Fruit fly (Drosophila melanogaster): ENCODE results near the gene NO66.
"Not testable (repeated sequence)": the region's sequence is repeated elsewhere in the genome, so short reads cannot be mapped to it uniquely, and the experiment has no call there.

The NO66 gene

DNA sequence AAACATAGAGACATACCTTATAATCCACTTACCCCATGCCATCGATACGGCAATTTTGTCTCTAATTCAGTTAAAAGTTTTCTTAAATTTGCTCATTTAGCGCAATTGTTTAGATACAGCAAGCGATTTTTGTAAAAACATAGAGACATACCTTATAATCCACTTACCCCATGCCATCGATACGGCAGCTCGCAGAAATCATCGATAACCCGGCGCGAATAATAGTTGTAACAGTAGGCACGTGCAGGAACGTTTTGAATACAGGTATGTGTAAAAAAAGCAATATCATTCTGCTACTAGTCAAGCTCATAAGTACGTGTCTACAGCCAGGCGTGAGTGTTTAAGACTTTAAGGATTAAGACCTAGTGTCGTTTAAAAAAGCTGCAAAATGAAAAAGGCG lies at the start of gene NO66:
TSS of gene NO66 (plus strand) at position 199 of the 400 bp plus-strand sequence.
- TF ChIP-seq CG8478, CTCF (optimal IDR thresholded peaks at IDR 0.05): not testable (repeated sequence)

DNA sequence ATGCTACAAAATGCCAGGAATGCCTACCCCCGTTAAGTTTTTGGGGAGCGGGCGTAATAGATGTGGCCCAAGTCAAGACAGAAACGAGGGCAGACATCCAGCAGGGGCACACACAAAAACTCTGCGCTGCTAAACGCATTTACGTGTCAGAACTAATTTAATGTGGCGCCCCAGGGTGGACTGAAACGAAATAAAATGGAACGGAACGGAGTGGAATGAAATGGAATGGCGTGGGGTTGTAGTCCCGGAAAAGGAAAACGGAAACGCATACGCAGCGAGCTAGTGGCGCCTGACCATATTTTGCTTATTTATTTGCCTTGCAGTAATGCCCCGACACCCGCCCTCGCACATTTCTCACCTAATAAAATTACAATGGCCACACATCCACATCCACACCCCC lies 45.7 kb upstream of the NO66 start:
- TF ChIP-seq CTCF (optimal IDR thresholded peaks at IDR 0.05) (no peak), CG8478 (optimal IDR thresholded peaks at IDR 0.05) (no peak)

DNA sequence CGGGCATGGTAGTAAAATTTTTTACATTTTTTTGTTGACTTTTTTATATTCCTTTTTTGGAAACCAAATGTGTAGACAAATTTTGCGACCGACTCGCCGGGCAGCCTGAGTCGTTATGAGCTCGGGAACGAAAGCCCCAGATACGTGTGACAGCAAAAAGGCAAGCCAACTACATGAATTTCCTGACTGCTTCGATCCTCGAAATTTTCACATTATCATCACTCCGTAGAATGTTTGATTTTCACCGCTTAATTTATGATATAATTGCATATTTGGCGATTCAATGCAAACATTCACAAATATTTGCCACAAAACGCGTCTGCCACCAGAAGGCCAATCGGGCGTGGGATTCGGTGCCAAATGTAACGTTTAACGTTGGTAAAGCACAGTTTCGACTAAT lies 42.3 kb upstream of the NO66 start, which contains the start of gene CG15577:
TSS of gene CG15577 (minus strand) at position 101 of the 400 bp plus-strand sequence.
- TF ChIP-seq CTCF (optimal IDR thresholded peaks at IDR 0.05), result no peak
- no peak for TF ChIP-seq CG8478 (optimal IDR thresholded peaks at IDR 0.05)

DNA sequence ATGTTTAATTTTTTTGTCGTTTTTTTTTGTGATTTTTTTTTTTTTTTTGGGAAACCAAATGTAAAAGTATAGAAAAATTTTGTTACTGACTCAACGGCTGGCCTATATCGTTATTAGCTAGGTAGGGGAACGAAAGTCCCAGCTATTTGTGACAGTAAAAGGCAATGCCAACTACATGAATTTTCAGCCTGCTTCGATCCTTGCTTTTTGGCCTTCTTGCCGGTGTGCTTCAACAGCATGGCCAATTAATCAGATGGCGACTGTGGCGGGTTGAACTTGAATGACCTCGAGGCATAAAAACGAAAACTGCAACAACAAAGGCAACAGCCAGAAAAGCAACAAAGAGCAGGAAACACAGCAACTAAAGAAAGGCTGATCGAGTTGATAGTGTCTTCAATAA lies 41.4 kb upstream of the NO66 start, which contains the start of gene CG15578:
TSS of gene CG15578 (minus strand) at position 101 of the 400 bp plus-strand sequence.
- TF ChIP-seq CG8478 (optimal IDR thresholded peaks at IDR 0.05) (no peak), CTCF (optimal IDR thresholded peaks at IDR 0.05) (no peak)

dm6 chrX:4280769-4281168 lies 38.5 kb upstream of the NO66 start:
- TF ChIP-seq CG8478 (optimal IDR thresholded peaks at IDR 0.05), result no peak
- TF ChIP-seq CTCF (optimal IDR thresholded peaks at IDR 0.05), result no peak

- TF ChIP-seq CTCF (optimal IDR thresholded peaks at IDR 0.05) (peak; percentile 81 to 82), CG8478 (optimal IDR thresholded peaks at IDR 0.05) (no peak)
Measured at dm6 chrX:4293418-4293817, 25.8 kb upstream of the NO66 start.

- no peak for TF ChIP-seq CTCF (optimal IDR thresholded peaks at IDR 0.05)
- no peak for TF ChIP-seq CG8478 (optimal IDR thresholded peaks at IDR 0.05)
Measured at dm6 chrX:4302246-4302645, 17.0 kb upstream of the NO66 start, which contains the start of gene CG12692. Gene CG12692, minus strand, starts transcription at chrX:4302346.

- TF ChIP-seq CG8478 (optimal IDR thresholded peaks at IDR 0.05) (no peak), CTCF (optimal IDR thresholded peaks at IDR 0.05) (no peak)
Measured at dm6 chrX:4305980-4306379, 13.3 kb upstream of the NO66 start.

DNA sequence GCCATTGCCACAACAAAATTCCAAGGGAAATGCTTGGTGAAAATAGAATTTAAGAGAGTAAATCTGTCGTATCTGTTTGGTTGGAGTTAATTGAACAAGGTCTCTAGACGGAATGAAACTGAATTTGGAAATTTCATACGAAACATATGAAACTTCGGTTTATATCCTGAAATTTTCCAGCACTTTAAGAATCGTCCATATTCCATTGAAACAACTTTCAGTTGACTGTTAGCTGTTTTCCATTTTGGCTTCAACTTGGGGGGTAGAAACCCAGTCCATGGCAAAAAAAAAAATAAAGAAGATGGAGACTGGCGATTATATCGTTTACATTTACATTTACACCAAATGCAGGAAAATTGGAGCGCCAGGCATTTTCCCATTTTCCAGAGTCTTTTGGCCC lies 7.5 kb upstream of the NO66 start, which contains the start of gene CG15579:
TSS of gene CG15579 (minus strand) at position 101 of the 400 bp plus-strand sequence.
- no peak for TF ChIP-seq CTCF (optimal IDR thresholded peaks at IDR 0.05)
- TF ChIP-seq CG8478 (optimal IDR thresholded peaks at IDR 0.05), result no peak

dm6 chrX:4318701-4319100 lies 537 bp upstream of the NO66 start, which contains the start of gene mei-9:
Gene mei-9, minus strand, starts transcription at chrX:4318801.
- not testable (repeated sequence) for TF ChIP-seq CTCF, CG8478 (optimal IDR thresholded peaks at IDR 0.05)

DNA sequence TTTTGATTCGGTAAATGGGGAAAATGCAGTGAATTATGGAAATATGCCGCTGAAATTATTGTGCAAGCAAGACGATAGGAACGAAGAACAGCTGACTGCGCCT lies 2.7 kb downstream of the NO66 start, which contains the start of gene mRpL33:
TSS of gene mRpL33 (minus strand) at position 101 of the 103 bp plus-strand sequence.
- no peak for TF ChIP-seq CG8478 (optimal IDR thresholded peaks at IDR 0.05)
- no peak for TF ChIP-seq CTCF (optimal IDR thresholded peaks at IDR 0.05)

- TF ChIP-seq CTCF (optimal IDR thresholded peaks at IDR 0.05), result peak; percentile 47 to 52
- no peak for TF ChIP-seq CG8478 (optimal IDR thresholded peaks at IDR 0.05)
Measured at dm6 chrX:4322234-4323210, 3.3 kb downstream of the NO66 start, which contains the start of gene norpA. Gene norpA, plus strand, starts transcription at chrX:4322626.

dm6 chrX:4323911-4324368 lies 4.7 kb downstream of the NO66 start:
- no peak for TF ChIP-seq CG8478 (optimal IDR thresholded peaks at IDR 0.05)
- no peak for TF ChIP-seq CTCF (optimal IDR thresholded peaks at IDR 0.05)

DNA sequence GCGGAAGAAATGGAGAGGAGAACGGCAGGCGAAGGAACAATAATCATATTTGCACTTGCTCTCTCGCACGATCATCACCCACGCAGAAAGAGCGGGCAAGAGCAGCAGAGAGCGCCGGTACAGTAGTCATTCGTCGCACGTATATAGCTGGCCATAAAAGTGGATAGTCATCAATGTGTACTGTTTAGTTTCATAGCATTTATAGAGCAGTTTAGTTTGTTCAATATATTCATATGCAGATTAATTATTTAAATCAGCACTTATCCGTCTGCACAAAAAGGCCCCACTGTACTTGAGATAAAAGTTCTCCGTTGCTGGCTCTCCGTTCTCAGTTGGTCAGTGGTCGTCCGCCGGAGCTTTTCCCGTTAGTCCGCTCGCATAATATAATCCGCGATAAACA lies 5.5 kb downstream of the NO66 start:
- TF ChIP-seq CG8478 (optimal IDR thresholded peaks at IDR 0.05), result no peak
- no peak for TF ChIP-seq CTCF (optimal IDR thresholded peaks at IDR 0.05)

dm6 chrX:4325346-4325745 lies 6.1 kb downstream of the NO66 start:
- TF ChIP-seq CTCF (optimal IDR thresholded peaks at IDR 0.05), result no peak
- TF ChIP-seq CG8478 (optimal IDR thresholded peaks at IDR 0.05), result no peak

DNA sequence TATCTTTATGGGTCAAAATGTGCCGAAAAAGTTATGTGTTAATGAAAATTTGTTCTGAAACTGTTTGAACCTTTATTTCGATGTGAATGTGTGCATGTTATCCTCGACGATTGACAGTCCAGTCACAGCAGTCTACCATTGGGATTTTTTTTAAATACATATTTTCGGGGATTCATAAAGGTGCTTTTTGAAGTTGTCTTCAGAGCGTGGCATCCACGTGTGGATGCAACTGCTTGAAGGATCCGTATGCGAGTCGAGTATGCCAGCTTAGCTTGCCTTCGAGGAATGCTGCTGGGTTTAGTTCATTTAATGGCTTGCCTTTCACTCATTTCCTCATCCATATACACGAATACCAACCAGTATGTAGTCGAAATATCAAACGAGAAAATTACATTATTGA lies 10.1 kb downstream of the NO66 start, which contains the start of gene CG12693:
TSS of gene CG12693 (minus strand) at position 101 of the 400 bp plus-strand sequence.
- no peak for TF ChIP-seq CG8478 (optimal IDR thresholded peaks at IDR 0.05)
- TF ChIP-seq CTCF (optimal IDR thresholded peaks at IDR 0.05), result no peak
